Fruit fly (Drosophila melanogaster) whole organism, prepupa: Measurements from ENCODE around the gene CG10428.

Experiments used
- Blimp-1 ChIP-seq: fragments of 200-800 bp; sonication (Bioruptor generic); optimal IDR thresholded peaks from 3 replicates; lab custom pipeline; 2017; ENCODE audit warnings: missing biosample characterization, missing genetic modification characterization, mild to moderate bottlenecking, moderate library complexity, missing genetic modification reagents
- CG10631 ChIP-seq: fragments of 200-800 bp; sonication (Bioruptor generic); optimal IDR thresholded peaks from 2 replicates; lab custom pipeline; 2016; ENCODE audit warnings: missing biosample characterization, missing genetic modification characterization
- CG11294 ChIP-seq: fragments of 200-800 bp; sonication (Bioruptor generic); IDR thresholded peaks from 2 replicates; pipeline ENCODE4 v1.3.6; 2022; ENCODE audit warnings: missing biosample characterization, missing genetic modification characterization
- CG11762 ChIP-seq: fragments of 200-800 bp; sonication (Bioruptor generic); optimal IDR thresholded peaks from 3 replicates; lab custom pipeline; 2016; ENCODE audit warnings: missing biosample characterization, missing genetic modification characterization; ENCODE audit not compliant: insufficient read depth
- CG11902 ChIP-seq: fragments of 200-800 bp; sonication (Bioruptor generic); optimal IDR thresholded peaks from 3 replicates; lab custom pipeline; 2016; ENCODE audit warnings: missing biosample characterization, missing genetic modification characterization
- CG15336 ChIP-seq: fragments of 200-800 bp; sonication (Bioruptor generic); IDR thresholded peaks from 2 replicates; pipeline ENCODE4 v1.3.6; 2022; ENCODE audit warnings: missing biosample characterization, missing genetic modification characterization
- CG1621 ChIP-seq: fragments of 200-800 bp; sonication (Bioruptor generic); optimal IDR thresholded peaks from 3 replicates; lab custom pipeline; 2018; ENCODE audit warnings: missing biosample characterization, mild to moderate bottlenecking, missing genetic modification characterization
- CG16779 ChIP-seq: fragments of 200-800 bp; sonication (Bioruptor generic); optimal IDR thresholded peaks from 3 replicates; lab custom pipeline; 2017; ENCODE audit warnings: missing biosample characterization, mild to moderate bottlenecking, missing genetic modification characterization
- CG3032 ChIP-seq: fragments of 200-800 bp; optimal IDR thresholded peaks from 2 replicates; lab custom pipeline; 2019; ENCODE audit warnings: missing biosample characterization, mild to moderate bottlenecking, missing genetic modification characterization, moderate library complexity
- CG31627 ChIP-seq: fragments of 200-800 bp; sonication (Bioruptor generic); optimal IDR thresholded peaks from 3 replicates; lab custom pipeline; 2016; ENCODE audit warnings: missing biosample characterization, missing genetic modification characterization
- CG32006 ChIP-seq: fragments of 200-800 bp; sonication (Bioruptor generic); optimal IDR thresholded peaks from 3 replicates; lab custom pipeline; 2017; ENCODE audit warnings: missing biosample characterization, mild to moderate bottlenecking, missing genetic modification characterization
- CG3919 ChIP-seq: fragments of 200-800 bp; sonication (Bioruptor generic); optimal IDR thresholded peaks from 3 replicates; lab custom pipeline; 2016; ENCODE audit warnings: missing biosample characterization, missing genetic modification characterization
- CG4318 ChIP-seq: fragments of 200-800 bp; sonication (Bioruptor generic); optimal IDR thresholded peaks from 3 replicates; lab custom pipeline; 2017; ENCODE audit warnings: missing biosample characterization, mild to moderate bottlenecking, missing genetic modification characterization
- CG6163 ChIP-seq: fragments of 200-800 bp; sonication (Bioruptor generic); IDR thresholded peaks from 3 replicates; pipeline ENCODE4 v1.3.6; 2022; ENCODE audit warnings: missing biosample characterization, missing genetic modification characterization
- CG6276 ChIP-seq: fragments of 200-800 bp; sonication (Bioruptor generic); optimal IDR thresholded peaks from 2 replicates; lab custom pipeline; 2017; ENCODE audit warnings: missing biosample characterization, mild to moderate bottlenecking, missing genetic modification characterization
- CG6792 ChIP-seq: fragments of 200-800 bp; sonication (Bioruptor generic); optimal IDR thresholded peaks from 3 replicates; lab custom pipeline; 2016; ENCODE audit warnings: missing biosample characterization, missing genetic modification characterization
- CG6808 ChIP-seq: fragments of 200-800 bp; sonication (Bioruptor generic); optimal IDR thresholded peaks from 3 replicates; lab custom pipeline; 2017; ENCODE audit warnings: missing biosample characterization, missing genetic modification characterization, mild to moderate bottlenecking, moderate library complexity, missing genetic modification reagents
- CG7368 ChIP-seq: fragments of 200-800 bp; sonication (Bioruptor generic); optimal IDR thresholded peaks from 3 replicates; lab custom pipeline; 2016; ENCODE audit warnings: missing biosample characterization, missing genetic modification characterization
- CG8119 ChIP-seq: fragments of 200-800 bp; sonication (Bioruptor generic); IDR thresholded peaks from 3 replicates; pipeline ENCODE4 v1.3.6; 2022; ENCODE audit warnings: missing biosample characterization, missing genetic modification characterization
- CG8319 ChIP-seq: fragments of 200-800 bp; sonication (Bioruptor generic); optimal IDR thresholded peaks from 3 replicates; lab custom pipeline; 2016; ENCODE audit warnings: missing biosample characterization, missing genetic modification characterization
- Eip75B ChIP-seq: fragments of 200-800 bp; sonication (Bioruptor generic); optimal IDR thresholded peaks from 3 replicates; lab custom pipeline; 2016; ENCODE audit warnings: missing biosample characterization, missing genetic modification characterization
- Eip78C ChIP-seq: fragments of 200-800 bp; sonication (Bioruptor generic); peaks from one replicate; lab custom pipeline; 2016; ENCODE audit warnings: missing biosample characterization, missing genetic modification characterization
- Eip93F ChIP-seq: fragments of 200-800 bp; sonication (Bioruptor generic); optimal IDR thresholded peaks from 2 replicates; lab custom pipeline; 2016; ENCODE audit warnings: missing biosample characterization, mild to moderate bottlenecking, missing genetic modification characterization
- Gug ChIP-seq: fragments of 200-800 bp; sonication (Bioruptor generic); IDR thresholded peaks from 2 replicates; pipeline ENCODE4 v1.3.6; 2022; ENCODE audit warnings: missing biosample characterization, missing genetic modification characterization
- Hr38 ChIP-seq: sonication (Bioruptor generic); optimal IDR thresholded peaks from 2 replicates; lab custom pipeline; 2016; ENCODE audit warnings: missing biosample characterization, missing genetic modification characterization
- Hr4 ChIP-seq: fragments of 200-800 bp; sonication (Bioruptor generic); optimal IDR thresholded peaks from 3 replicates; lab custom pipeline; 2016; ENCODE audit warnings: missing biosample characterization, missing genetic modification characterization
- Met ChIP-seq: fragments of 200-800 bp; sonication (Bioruptor generic); optimal IDR thresholded peaks from 3 replicates; lab custom pipeline; 2016; ENCODE audit warnings: missing biosample characterization, missing genetic modification characterization
- OdsH ChIP-seq: fragments of 200-800 bp; sonication (Bioruptor generic); optimal IDR thresholded peaks from 3 replicates; lab custom pipeline; 2016; ENCODE audit warnings: missing biosample characterization, missing genetic modification characterization
- Sox102F ChIP-seq: fragments of 200-800 bp; sonication (Bioruptor generic); optimal IDR thresholded peaks from 2 replicates; lab custom pipeline; 2016; ENCODE audit warnings: missing biosample characterization, mild to moderate bottlenecking, missing genetic modification characterization
- Sox14 ChIP-seq: fragments of 200-800 bp; sonication (Bioruptor generic); optimal IDR thresholded peaks from 3 replicates; lab custom pipeline; 2016; ENCODE audit warnings: missing biosample characterization, missing genetic modification characterization
- Sox15 ChIP-seq: fragments of 200-800 bp; sonication (Bioruptor generic); optimal IDR thresholded peaks from 3 replicates; lab custom pipeline; 2016; ENCODE audit warnings: missing biosample characterization, missing genetic modification characterization
- achi ChIP-seq: fragments of 200-800 bp; sonication (Bioruptor generic); optimal IDR thresholded peaks from 3 replicates; lab custom pipeline; 2016; ENCODE audit warnings: missing biosample characterization, missing genetic modification characterization
- acj6 ChIP-seq: fragments of 200-800 bp; sonication (Bioruptor generic); optimal IDR thresholded peaks from 3 replicates; lab custom pipeline; 2016; ENCODE audit warnings: missing biosample characterization, missing genetic modification characterization
- cyc ChIP-seq: fragments of 200-800 bp; sonication (Bioruptor generic); optimal IDR thresholded peaks from 3 replicates; lab custom pipeline; 2016; ENCODE audit warnings: missing biosample characterization, missing genetic modification characterization
- dac ChIP-seq: fragments of 200-800 bp; sonication (Bioruptor generic); optimal IDR thresholded peaks from 2 replicates; lab custom pipeline; 2017; ENCODE audit warnings: missing biosample characterization, mild to moderate bottlenecking, missing genetic modification characterization
- eg ChIP-seq: fragments of 200-800 bp; sonication (Bioruptor generic); IDR thresholded peaks from 3 replicates; pipeline ENCODE4 v1.3.6; 2022; ENCODE audit warnings: missing biosample characterization, missing genetic modification characterization
- esn ChIP-seq: fragments of 200-800 bp; sonication (Bioruptor generic); optimal IDR thresholded peaks from 2 replicates; lab custom pipeline; 2016; ENCODE audit warnings: missing biosample characterization, mild to moderate bottlenecking, missing genetic modification characterization, moderate library complexity
- fkh ChIP-seq: fragments of 200-800 bp; sonication (Bioruptor generic); optimal IDR thresholded peaks from 3 replicates; lab custom pipeline; 2017; ENCODE audit warnings: missing biosample characterization, mild to moderate bottlenecking, missing genetic modification characterization, moderate library complexity
- net ChIP-seq: fragments of 200-800 bp; sonication (Bioruptor generic); optimal IDR thresholded peaks from 3 replicates; lab custom pipeline; 2016; ENCODE audit warnings: missing biosample characterization, missing genetic modification characterization
- pdm3 ChIP-seq: fragments of 200-800 bp; sonication (Bioruptor generic); optimal IDR thresholded peaks from 3 replicates; lab custom pipeline; 2016; ENCODE audit warnings: missing biosample characterization, missing genetic modification characterization
- spab ChIP-seq: fragments of 200-800 bp; sonication (Bioruptor generic); optimal IDR thresholded peaks from 2 replicates; lab custom pipeline; 2017; ENCODE audit warnings: missing biosample characterization, mild to moderate bottlenecking, missing genetic modification characterization, missing genetic modification reagents
- ss ChIP-seq, 2 experiments: fragments of 200-800 bp; sonication (Bioruptor generic); optimal IDR thresholded peaks; 2 replicates in 1 of 2; 3 replicates in 1 of 2; lab custom pipeline; 2017 to 2018; ENCODE audit warnings: mild to moderate bottlenecking in 2 of 2, missing biosample characterization in 2 of 2, missing genetic modification characterization in 2 of 2, moderate library complexity in 1 of 2
- svp ChIP-seq: fragments of 200-800 bp; sonication (Bioruptor generic); peaks from one replicate; lab custom pipeline; 2016; ENCODE audit warnings: missing biosample characterization, missing genetic modification characterization
- topi ChIP-seq: fragments of 200-800 bp; sonication (Bioruptor generic); optimal IDR thresholded peaks from 3 replicates; lab custom pipeline; 2016; ENCODE audit warnings: missing biosample characterization, missing genetic modification characterization
- vri ChIP-seq: fragments of 200-800 bp; sonication (Bioruptor generic); optimal IDR thresholded peaks from 3 replicates; lab custom pipeline; 2016; ENCODE audit warnings: missing biosample characterization, mild to moderate bottlenecking, missing genetic modification characterization

CG10428 gene

DNA sequence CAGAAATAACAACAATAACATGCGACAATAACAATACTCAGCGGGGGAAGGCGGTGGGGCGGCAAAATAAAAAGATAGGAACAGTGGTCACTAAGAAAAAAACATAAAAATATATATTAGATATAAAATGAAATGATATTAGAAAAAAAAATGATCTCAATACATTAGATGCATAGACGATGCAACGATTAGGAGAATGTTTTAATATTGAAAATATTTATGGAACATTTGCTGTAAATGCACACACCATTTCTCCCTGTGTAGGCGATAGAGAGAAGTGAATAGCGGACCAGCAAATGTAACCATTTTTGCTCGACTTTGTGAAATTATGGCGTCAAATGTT is 17.5 kb downstream of the CG10428 start (continued):
- no peak for TF ChIP-seq Eip75B (GFP tag; lab: Kevin White, UChicago)
- TF ChIP-seq cyc (GFP tag; lab: Kevin White, UChicago), result peak; percentile 21
- peak; percentile 25 for TF ChIP-seq CG7368
- TF ChIP-seq net, result peak; percentile 16
- TF ChIP-seq svp (GFP tag; lab: Kevin White, UChicago), result peak; percentile 63
- peak; percentile 48 for TF ChIP-seq CG3032 (tag; lab: Kevin White, UChicago)
- TF ChIP-seq Gug (GFP tag; lab: Robert Waterston, UW), result peak; percentile 76
- peak; percentile 51 for TF ChIP-seq CG11762 (GFP tag; lab: Kevin White, UChicago)
- no peak for TF ChIP-seq Sox15
- peak; percentile 48 for TF ChIP-seq esn (GFP tag; lab: Kevin White, UChicago)
- TF ChIP-seq CG11902 (GFP tag; lab: Kevin White, UChicago), result no peak
- no peak for TF ChIP-seq Blimp-1 (GFP tag; lab: Kevin White, UChicago)
- peak; percentile 82 for TF ChIP-seq CG6163
- TF ChIP-seq CG6276 (GFP tag; lab: Kevin White, UChicago), result peak; percentile 40
- no peak for TF ChIP-seq pdm3
- peak; percentile 20 for TF ChIP-seq achi
- TF ChIP-seq vri (GFP tag; lab: Kevin White, UChicago), result no peak
- no peak for TF ChIP-seq CG31627 (GFP tag; lab: Kevin White, UChicago)
- TF ChIP-seq eg (GFP tag; lab: Robert Waterston, UW), result peak; percentile 89
- no peak for TF ChIP-seq spab (GFP tag; lab: Kevin White, UChicago)
- TF ChIP-seq CG8119 (GFP tag; lab: Robert Waterston, UW), result peak; percentile 80
- peak; percentile 29 for TF ChIP-seq Sox102F (GFP tag; lab: Kevin White, UChicago)
- peak; percentile 84 for TF ChIP-seq CG15336 (GFP tag; lab: Robert Waterston, UW)
- TF ChIP-seq CG11294 (GFP tag; lab: Robert Waterston, UW), result peak; percentile 81
- no peak for TF ChIP-seq Hr38
- TF ChIP-seq CG3919 (GFP tag; lab: Kevin White, UChicago), result peak; percentile 52
- peak; percentile 44 for TF ChIP-seq topi (GFP tag; lab: Kevin White, UChicago)
- no peak for TF ChIP-seq CG6792 (GFP tag; lab: Kevin White, UChicago)
- TF ChIP-seq dac (GFP tag; lab: Kevin White, UChicago), result no peak
- TF ChIP-seq Hr4, result peak; percentile 47

DNA sequence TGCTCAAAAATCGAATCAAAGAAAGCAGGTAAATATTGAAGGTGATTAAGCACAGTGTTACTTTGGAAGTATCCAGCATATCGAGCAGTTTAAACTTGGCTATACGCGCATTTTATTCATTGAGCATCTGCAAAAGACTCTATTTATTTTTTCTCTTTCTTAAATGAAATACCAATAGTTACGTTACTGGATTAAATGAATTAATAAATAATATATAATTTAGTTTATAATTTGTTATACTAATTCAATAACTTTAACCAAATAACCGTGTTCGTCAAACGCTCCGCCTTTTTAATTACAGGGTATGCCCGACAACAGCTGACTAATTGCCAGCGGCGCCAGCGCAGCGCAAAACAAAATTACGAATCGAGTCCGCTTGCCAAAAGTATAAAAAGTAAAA is 18.2 kb downstream of the CG10428 start:
- TF ChIP-seq Eip93F (GFP tag; lab: Kevin White, UChicago), result peak; percentile 44
- no peak for TF ChIP-seq CG8319 (GFP tag; lab: Kevin White, UChicago)
- TF ChIP-seq CG11902 (GFP tag; lab: Kevin White, UChicago), result peak; percentile 7
- TF ChIP-seq Eip75B (GFP tag; lab: Kevin White, UChicago), result no peak
- peak; percentile 37 for TF ChIP-seq achi
- peak; percentile 19 for TF ChIP-seq net
- TF ChIP-seq CG1621 (tag; lab: Kevin White, UChicago), result no peak
- TF ChIP-seq CG6808 (GFP tag; lab: Kevin White, UChicago), result peak; percentile 8
- TF ChIP-seq topi (GFP tag; lab: Kevin White, UChicago), result peak; percentile 5
- no peak for TF ChIP-seq CG11294 (GFP tag; lab: Robert Waterston, UW)
- no peak for TF ChIP-seq CG16779
- TF ChIP-seq Sox14, result no peak
- peak; percentile 61 for TF ChIP-seq CG15336 (GFP tag; lab: Robert Waterston, UW)
- peak; percentile 27 for TF ChIP-seq Met
- TF ChIP-seq fkh (GFP tag; lab: Kevin White, UChicago), result no peak
- TF ChIP-seq CG6792 (GFP tag; lab: Kevin White, UChicago), result no peak
- no peak for TF ChIP-seq vri (GFP tag; lab: Kevin White, UChicago)
- TF ChIP-seq Blimp-1 (GFP tag; lab: Kevin White, UChicago), result peak; percentile 5
- TF ChIP-seq pdm3, result no peak
- peak; percentile 22 for TF ChIP-seq CG10631 (GFP tag; lab: Kevin White, UChicago)
- peak; percentile 70 for TF ChIP-seq svp (GFP tag; lab: Kevin White, UChicago)
- peak; percentile 39 for TF ChIP-seq Hr4
- TF ChIP-seq CG32006, result no peak
- peak; percentile 15 for TF ChIP-seq acj6
- no peak for TF ChIP-seq Eip78C (GFP tag; lab: Kevin White, UChicago)
- no peak for TF ChIP-seq CG4318 (GFP tag; lab: Kevin White, UChicago)
- TF ChIP-seq CG7368, result no peak
- TF ChIP-seq CG8119 (GFP tag; lab: Robert Waterston, UW), result peak; percentile 55; the same call in 2 of the 3 replicates
- peak; percentile 60; the same call in 2 of the 3 replicates for TF ChIP-seq eg (GFP tag; lab: Robert Waterston, UW)
- TF ChIP-seq ss (GFP tag; optimal IDR thresholded peaks at IDR 0.05; lab: Kevin White, UChicago), result no peak
- no peak for TF ChIP-seq dac (GFP tag; lab: Kevin White, UChicago)
- TF ChIP-seq OdsH (GFP tag; lab: Kevin White, UChicago), result peak; percentile 5
- TF ChIP-seq CG6276 (GFP tag; lab: Kevin White, UChicago), result peak; percentile 4
- TF ChIP-seq Sox102F (GFP tag; lab: Kevin White, UChicago), result no peak
